Worm (Caenorhabditis elegans) whole organism, late embryonic: ENCODE data around the gene nhr-195.

Experiments used
- K09A11.1 ChIP-seq: sonication (generic microtip); optimal IDR thresholded peaks from 2 replicates; lab custom pipeline; 2017; ENCODE audit warnings: antibody characterized with exemption, mild to moderate bottlenecking, missing genetic modification characterization, missing compliant biosample characterization; ENCODE audit not compliant: insufficient read depth
- ceh-30 ChIP-seq: fragments of 150-350 bp; optimal IDR thresholded peaks from 2 replicates; lab custom pipeline; 2014; ENCODE audit warnings: missing biosample characterization, missing genetic modification characterization
- ceh-9 ChIP-seq: sonication (generic microtip); optimal IDR thresholded peaks from 2 replicates; lab custom pipeline; 2016; ENCODE audit warnings: mild to moderate bottlenecking, missing genetic modification characterization, inconsistent platforms, missing compliant biosample characterization
- dmd-4 ChIP-seq: sonication (generic microtip); optimal IDR thresholded peaks from 2 replicates; lab custom pipeline; 2016; ENCODE audit warnings: borderline replicate concordance, missing genetic modification characterization, missing compliant biosample characterization
- eyg-1 ChIP-seq: sonication (generic microtip); optimal IDR thresholded peaks from 2 replicates; lab custom pipeline; 2016; ENCODE audit warnings: missing genotype, missing genetic modification characterization, missing compliant biosample characterization
- hlh-13 ChIP-seq: fragments of 200-800 bp; sonication (Bioruptor generic); optimal IDR thresholded peaks from 2 replicates; lab custom pipeline; 2018; ENCODE audit warnings: mild to moderate bottlenecking, missing genetic modification characterization, missing compliant biosample characterization
- madf-2 ChIP-seq: sonication (generic microtip); optimal IDR thresholded peaks from 2 replicates; lab custom pipeline; 2017; ENCODE audit warnings: missing genetic modification characterization, missing compliant biosample characterization
- odd-2 ChIP-seq: sonication (generic microtip); optimal IDR thresholded peaks from 2 replicates; lab custom pipeline; 2017; ENCODE audit warnings: antibody characterized with exemption, mild to moderate bottlenecking, missing genetic modification characterization, missing compliant biosample characterization
- pat-9 ChIP-seq: fragments of 200-800 bp; sonication (Bioruptor generic); optimal IDR thresholded peaks from 2 replicates; lab custom pipeline; 2018; ENCODE audit warnings: mild to moderate bottlenecking, missing genetic modification characterization, moderate library complexity, missing compliant biosample characterization
- pha-4 ChIP-seq: fragments of 150-350 bp; optimal IDR thresholded peaks from 2 replicates; lab custom pipeline; 2018; ENCODE audit warnings: missing biosample characterization, missing genetic modification reagents, missing genetic modification characterization
- ttx-3 ChIP-seq: sonication (generic microtip); optimal IDR thresholded peaks from 2 replicates; lab custom pipeline; 2016; ENCODE audit warnings: missing genetic modification reagents, missing genetic modification characterization, missing compliant biosample characterization

DNA sequence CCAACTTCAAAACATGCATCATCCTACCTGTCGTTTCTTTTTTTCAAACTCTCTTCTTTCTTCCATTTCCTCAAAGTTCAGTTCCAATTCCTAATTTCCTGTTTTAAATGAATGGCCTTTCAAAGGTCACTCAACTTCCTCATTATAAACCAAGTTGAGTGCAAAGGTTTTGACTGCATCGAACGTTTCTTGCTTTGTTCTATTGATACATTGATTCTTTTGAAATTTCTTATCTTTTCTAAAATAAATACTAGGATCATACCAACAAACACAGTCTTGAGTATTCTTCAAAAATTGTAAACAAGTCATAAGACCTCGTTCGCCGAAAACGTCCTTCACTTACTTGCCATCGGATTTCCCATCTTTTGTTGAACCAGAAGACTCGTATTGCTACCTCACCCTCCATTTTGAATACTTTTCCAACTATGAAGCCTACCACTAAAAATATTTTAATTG, 18.1 kb upstream of the nhr-195 start, which contains the start of gene F59E11.7:
- no peak for TF ChIP-seq ttx-3 (tag; lab: Kevin White, UChicago)
- no peak for TF ChIP-seq madf-2
- TF ChIP-seq pha-4, result no peak
- TF ChIP-seq ceh-30 (tag; lab: Kevin White, UChicago), result no peak
- no peak for TF ChIP-seq pat-9 (tag; lab: Kevin White, UChicago)
- TF ChIP-seq dmd-4 (tag; lab: Kevin White, UChicago), result no peak
- TF ChIP-seq hlh-13 (GFP tag; lab: Kevin White, UChicago), result no peak
- TF ChIP-seq K09A11.1 (tag; lab: Kevin White, UChicago), result no peak
- no peak for TF ChIP-seq ceh-9 (tag; lab: Kevin White, UChicago)
- no peak for TF ChIP-seq eyg-1 (tag; lab: Kevin White, UChicago)
- no peak for TF ChIP-seq odd-2 (tag; lab: Kevin White, UChicago)
